Worm (Caenorhabditis elegans) whole organism, L1 larva: ENCODE data around the gene lat-1.

Experiments
- C16A3.4 ChIP-seq: fragments of 150-350 bp; optimal IDR thresholded peaks from 2 replicates; lab custom pipeline; 2014; ENCODE audit warnings: missing biosample characterization, missing genetic modification characterization
- C34B4.2 ChIP-seq: sonication (generic microtip); optimal IDR thresholded peaks from 2 replicates; lab custom pipeline; 2017; ENCODE audit warnings: mild to moderate bottlenecking, missing genetic modification characterization, missing compliant biosample characterization
- aly-2 ChIP-seq: fragments of 150-350 bp; optimal IDR thresholded peaks from 2 replicates; lab custom pipeline; 2014; ENCODE audit warnings: missing biosample characterization, missing genetic modification characterization
- ama-1 ChIP-seq: fragments of 150-350 bp; optimal IDR thresholded peaks from 2 replicates; lab custom pipeline; 2014
- blmp-1 ChIP-seq: fragments of 150-350 bp; optimal IDR thresholded peaks from 2 replicates; lab custom pipeline; 2014; ENCODE audit warnings: missing biosample characterization, missing genetic modification characterization
- ceh-63 ChIP-seq: fragments of 200-800 bp; sonication (Bioruptor generic); optimal IDR thresholded peaks from 2 replicates; lab custom pipeline; 2018; ENCODE audit warnings: mild to moderate bottlenecking, missing genetic modification characterization, missing compliant biosample characterization
- ceh-8 ChIP-seq: fragments of 200-800 bp; sonication (Bioruptor generic); optimal IDR thresholded peaks from 2 replicates; lab custom pipeline; 2018; ENCODE audit warnings: mild to moderate bottlenecking, missing genetic modification characterization, moderate library complexity, missing compliant biosample characterization
- ceh-82 ChIP-seq, 3 experiments: fragments of 150-350 bp in 1 of 3; sonication (generic microtip) in 2 of 3; optimal IDR thresholded peaks; 2 replicates each; lab custom pipeline; 2014 to 2017; ENCODE audit warnings: missing biosample characterization in 3 of 3, missing genetic modification characterization in 3 of 3
- ceh-88 ChIP-seq: fragments of 200-800 bp; sonication (Bioruptor generic); IDR thresholded peaks from 2 replicates; pipeline ENCODE4 v1.3.6; 2022; ENCODE audit warnings: missing genetic modification characterization, missing compliant biosample characterization
- dpl-1 ChIP-seq, 3 experiments: fragments of 150-350 bp in 2 of 3; sonication (generic microtip) in 1 of 3; optimal IDR thresholded peaks; 2 replicates each; lab custom pipeline; 2014 to 2017; ENCODE audit warnings: missing biosample characterization in 3 of 3, missing genetic modification characterization in 3 of 3, missing genetic modification reagents in 3 of 3
- dsc-1 ChIP-seq: sonication (generic microtip); optimal IDR thresholded peaks from 2 replicates; lab custom pipeline; 2016; ENCODE audit warnings: mild to moderate bottlenecking, missing genetic modification characterization, missing compliant biosample characterization
- efl-1 ChIP-seq, 4 experiments: fragments of 150-350 bp; optimal IDR thresholded peaks in 3 of 4; peaks in 1 of 4; 1 replicate in 1 of 4; 2 replicates in 3 of 4; lab custom pipeline; 2014; ENCODE audit warnings: missing biosample characterization in 2 of 4, missing genetic modification characterization in 2 of 4, missing genetic modification reagents in 2 of 4
- efl-3 ChIP-seq: fragments of 200-800 bp; sonication (Bioruptor generic); optimal IDR thresholded peaks from 2 replicates; lab custom pipeline; 2018; ENCODE audit warnings: mild to moderate bottlenecking, missing genetic modification characterization, missing compliant biosample characterization
- egl-13 ChIP-seq: sonication (generic microtip); optimal IDR thresholded peaks from 2 replicates; lab custom pipeline; 2016; ENCODE audit warnings: missing genotype, missing genetic modification reagents, missing genetic modification characterization, missing compliant biosample characterization
- egl-27 ChIP-seq, 2 experiments: fragments of 150-350 bp in 1 of 2; sonication (generic microtip); optimal IDR thresholded peaks; 3 replicates each; lab custom pipeline; 2017 to 2018; ENCODE audit warnings: missing biosample characterization in 2 of 2, missing genetic modification characterization in 2 of 2, missing genetic modification reagents in 2 of 2
- elt-2 ChIP-seq: sonication (generic microtip); optimal IDR thresholded peaks from 2 replicates; lab custom pipeline; 2016; ENCODE audit warnings: missing genetic modification characterization, mild to moderate bottlenecking, inconsistent platforms, missing compliant biosample characterization, missing genetic modification reagents
- elt-3 ChIP-seq, 6 experiments: fragments of 150-350 bp in 1 of 6; sonication (generic microtip); optimal IDR thresholded peaks; 2 replicates each; lab custom pipeline; 2017 to 2018; ENCODE audit warnings: missing biosample characterization in 6 of 6, missing genetic modification characterization in 6 of 6, inconsistent platforms in 1 of 6
- ets-5 ChIP-seq: fragments of 200-800 bp; sonication (Bioruptor generic); IDR thresholded peaks from 2 replicates; pipeline ENCODE4 v1.3.6; 2022; ENCODE audit warnings: missing genetic modification characterization, missing compliant biosample characterization
- fkh-10 ChIP-seq: sonication (generic microtip); optimal IDR thresholded peaks from 2 replicates; lab custom pipeline; 2017; ENCODE audit warnings: missing biosample characterization, missing genetic modification reagents, missing genetic modification characterization
- fkh-8 ChIP-seq: sonication (generic microtip); optimal IDR thresholded peaks from 2 replicates; lab custom pipeline; 2016; ENCODE audit warnings: mild to moderate bottlenecking, missing genetic modification characterization, missing compliant biosample characterization
- fos-1 ChIP-seq: fragments of 150-350 bp; optimal IDR thresholded peaks from 2 replicates; lab custom pipeline; 2014; ENCODE audit warnings: missing biosample characterization, missing genetic modification characterization
- grh-1 ChIP-seq: fragments of 200-800 bp; sonication (Bioruptor generic); IDR thresholded peaks from 2 replicates; pipeline ENCODE4 v1.3.6; 2022; ENCODE audit warnings: missing genetic modification reagents, missing genetic modification characterization, missing compliant biosample characterization
- hlh-4 ChIP-seq: sonication (generic microtip); optimal IDR thresholded peaks from 2 replicates; lab custom pipeline; 2016; ENCODE audit warnings: mild to moderate bottlenecking, missing genetic modification characterization, missing compliant biosample characterization
- hpl-2 ChIP-seq: fragments of 150-350 bp; optimal IDR thresholded peaks from 2 replicates; lab custom pipeline; 2014; ENCODE audit warnings: missing biosample characterization, missing genetic modification reagents, missing genetic modification characterization
- irx-1 ChIP-seq: sonication (generic microtip); optimal IDR thresholded peaks from 2 replicates; lab custom pipeline; 2016; ENCODE audit warnings: missing genetic modification characterization, missing compliant biosample characterization
- lin-13 ChIP-seq: fragments of 150-350 bp; optimal IDR thresholded peaks from 2 replicates; lab custom pipeline; 2014; ENCODE audit warnings: missing biosample characterization, missing genetic modification reagents, missing genetic modification characterization
- lir-3 ChIP-seq: sonication (generic microtip); optimal IDR thresholded peaks from 2 replicates; lab custom pipeline; 2016; ENCODE audit warnings: mild to moderate bottlenecking, missing genetic modification characterization, moderate library complexity, missing compliant biosample characterization; ENCODE audit not compliant: poor library complexity
- mef-2 ChIP-seq: fragments of 150-350 bp; optimal IDR thresholded peaks from 2 replicates; lab custom pipeline; 2014; ENCODE audit warnings: missing biosample characterization, missing genetic modification characterization
- mep-1 ChIP-seq: fragments of 150-350 bp; optimal IDR thresholded peaks from 2 replicates; lab custom pipeline; 2014; ENCODE audit warnings: missing biosample characterization, missing genetic modification characterization
- nhr-76 ChIP-seq: sonication (generic microtip); optimal IDR thresholded peaks from 2 replicates; lab custom pipeline; 2017; ENCODE audit warnings: missing biosample characterization, missing genetic modification characterization
- nhr-77 ChIP-seq: fragments of 150-350 bp; optimal IDR thresholded peaks from 2 replicates; lab custom pipeline; 2014; ENCODE audit warnings: missing biosample characterization, missing genetic modification characterization
- nhr-84 ChIP-seq: sonication (generic microtip); optimal IDR thresholded peaks from 2 replicates; lab custom pipeline; 2017; ENCODE audit warnings: missing biosample characterization, missing genetic modification characterization
- nhr-85 ChIP-seq: sonication (generic microtip); peaks from one replicate; lab custom pipeline; 2016; ENCODE audit warnings: missing genetic modification characterization, inconsistent platforms, missing compliant biosample characterization
- nhr-90 ChIP-seq: sonication (generic microtip); optimal IDR thresholded peaks from 2 replicates; lab custom pipeline; 2016; ENCODE audit warnings: mild to moderate bottlenecking, missing genetic modification characterization, missing compliant biosample characterization; ENCODE audit not compliant: poor library complexity
- pax-3 ChIP-seq: fragments of 200-800 bp; sonication (Bioruptor generic); optimal IDR thresholded peaks from 2 replicates; lab custom pipeline; 2018; ENCODE audit warnings: mild to moderate bottlenecking, missing genetic modification characterization, moderate library complexity, missing compliant biosample characterization
- pqm-1 ChIP-seq: sonication (generic microtip); optimal IDR thresholded peaks from 3 replicates; lab custom pipeline; 2017; ENCODE audit warnings: missing biosample characterization, missing genetic modification characterization
- rnt-1 ChIP-seq: sonication (generic microtip); optimal IDR thresholded peaks from 2 replicates; lab custom pipeline; 2016; ENCODE audit warnings: mild to moderate bottlenecking, missing genetic modification characterization, moderate library complexity, missing compliant biosample characterization
- snpc-4 ChIP-seq: fragments of 150-350 bp; optimal IDR thresholded peaks from 2 replicates; lab custom pipeline; 2014; ENCODE audit warnings: missing biosample characterization, missing genetic modification characterization
- sox-4 ChIP-seq: sonication (generic microtip); optimal IDR thresholded peaks from 2 replicates; lab custom pipeline; 2016; ENCODE audit warnings: missing genetic modification characterization, missing compliant biosample characterization
- sptf-1 ChIP-seq: fragments of 150-350 bp; optimal IDR thresholded peaks from 2 replicates; lab custom pipeline; 2014; ENCODE audit warnings: missing biosample characterization, missing genetic modification characterization
- sup-37 ChIP-seq: fragments of 200-800 bp; sonication (Bioruptor generic); optimal IDR thresholded peaks from 2 replicates; lab custom pipeline; 2018; ENCODE audit warnings: mild to moderate bottlenecking, missing genetic modification characterization, missing compliant biosample characterization
- swsn-7 ChIP-seq: sonication (generic microtip); optimal IDR thresholded peaks from 2 replicates; lab custom pipeline; 2016; ENCODE audit warnings: missing genetic modification characterization, missing compliant biosample characterization
- tbx-2 ChIP-seq: sonication (generic microtip); optimal IDR thresholded peaks from 2 replicates; lab custom pipeline; 2016; ENCODE audit warnings: missing genetic modification characterization, missing compliant biosample characterization
- tlp-1 ChIP-seq: fragments of 150-350 bp; optimal IDR thresholded peaks from 2 replicates; lab custom pipeline; 2014; ENCODE audit warnings: missing biosample characterization, missing genetic modification characterization
- unc-130 ChIP-seq: fragments of 150-350 bp; optimal IDR thresholded peaks from 2 replicates; lab custom pipeline; 2017; ENCODE audit warnings: missing biosample characterization, missing genetic modification characterization, inconsistent platforms
- unc-30 ChIP-seq: sonication (generic microtip); optimal IDR thresholded peaks from 2 replicates; lab custom pipeline; 2017; ENCODE audit warnings: missing biosample characterization, missing genetic modification characterization
- unc-62 ChIP-seq: fragments of 150-350 bp; optimal IDR thresholded peaks from 2 replicates; lab custom pipeline; 2014; ENCODE audit warnings: missing biosample characterization, missing genetic modification reagents, missing genetic modification characterization
- unc-86 ChIP-seq: sonication (generic microtip); optimal IDR thresholded peaks from 2 replicates; lab custom pipeline; 2016; ENCODE audit warnings: missing genetic modification characterization, missing compliant biosample characterization
- vab-15 ChIP-seq: sonication (generic microtip); optimal IDR thresholded peaks from 2 replicates; lab custom pipeline; 2017; ENCODE audit warnings: missing genotype, mild to moderate bottlenecking, missing genetic modification characterization, missing compliant biosample characterization
- zag-1 ChIP-seq: fragments of 150-350 bp; optimal IDR thresholded peaks from 2 replicates; lab custom pipeline; 2014; ENCODE audit warnings: missing biosample characterization, missing genetic modification characterization
- zip-4 ChIP-seq: fragments of 200-800 bp; sonication (Bioruptor generic); optimal IDR thresholded peaks from 2 replicates; lab custom pipeline; 2018; ENCODE audit warnings: mild to moderate bottlenecking, missing genetic modification characterization, moderate library complexity, missing compliant biosample characterization
- ztf-11 ChIP-seq, 2 experiments: sonication (generic microtip); optimal IDR thresholded peaks; 2 replicates each; lab custom pipeline; 2016 to 2017; ENCODE audit warnings: missing genetic modification characterization in 2 of 2, missing biosample characterization in 1 of 2, missing compliant biosample characterization in 1 of 2
- ztf-4 ChIP-seq: fragments of 150-350 bp; optimal IDR thresholded peaks from 2 replicates; lab custom pipeline; 2014; ENCODE audit warnings: missing biosample characterization, missing genetic modification characterization

The lat-1 gene

DNA sequence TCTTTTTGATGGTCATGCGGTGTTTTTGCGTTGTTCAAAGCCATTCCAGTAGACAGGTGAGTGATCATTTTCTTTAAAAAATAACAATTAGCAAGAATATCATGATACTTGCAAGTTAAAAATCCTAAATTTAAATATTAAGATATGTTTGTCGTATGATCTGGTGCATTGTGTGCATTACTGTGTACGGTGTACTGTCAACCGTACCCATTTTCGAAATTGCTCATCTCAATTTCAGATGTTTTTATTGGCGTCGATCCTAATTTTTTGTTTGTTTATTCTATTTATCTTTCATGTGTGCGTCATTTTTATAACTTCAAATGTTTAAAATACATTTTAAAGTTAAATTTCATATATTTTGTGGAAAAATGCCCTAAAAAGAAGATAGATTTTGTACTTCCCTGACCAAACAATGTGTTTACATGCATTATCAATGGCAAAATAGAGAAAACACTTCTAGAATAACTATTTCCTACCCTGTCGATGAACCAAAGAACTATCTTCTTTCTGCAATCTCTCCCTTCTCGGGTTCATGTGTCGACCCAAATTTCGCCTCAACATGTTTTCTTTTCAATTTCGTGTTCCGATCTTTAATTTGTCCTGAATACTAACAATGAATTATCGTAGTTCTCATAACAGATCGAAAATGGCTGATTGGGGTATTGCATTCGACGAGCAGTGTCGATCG, 12.2 kb upstream of the lat-1 start, which contains the start of the genes T07D4.5 and ddx-19:
T07D4.5 (minus strand) TSS at position 71 of the 688 bp plus-strand sequence.
ddx-19 (plus strand) TSS at position 638 of the 688 bp plus-strand sequence.
- TF ChIP-seq unc-62 (no peak), ztf-11 (tag; optimal IDR thresholded peaks at IDR 0.05; lab: Kevin White, UChicago) (no peak), aly-2 (tag; lab: Kevin White, UChicago) (no peak), snpc-4 (tag; lab: Kevin White, UChicago) (no peak), zag-1 (tag; lab: Kevin White, UChicago) (no peak), grh-1 (GFP tag; lab: Robert Waterston, UW) (no peak), elt-3 (tag; optimal IDR thresholded peaks at IDR 0.05; lab: Kevin White, UChicago) (no peak), swsn-7 (peak; percentile 29), nhr-85 (tag; lab: Kevin White, UChicago) (peak; percentile 45), fkh-10 (GFP tag; lab: Kevin White, UChicago) (no peak), irx-1 (no peak), nhr-90 (peak; percentile 31), nhr-77 (tag; lab: Kevin White, UChicago) (no peak), tlp-1 (tag; lab: Kevin White, UChicago) (no peak), sptf-1 (no peak), sox-4 (tag; lab: Kevin White, UChicago) (no peak), lin-13 (GFP tag; lab: Kevin White, UChicago) (no peak), ztf-4 (tag; lab: Kevin White, UChicago) (no peak), fkh-8 (tag; lab: Kevin White, UChicago) (no peak), efl-1 (optimal IDR thresholded peaks at IDR 0.05; lab: Kevin White, UChicago) (peak; percentile 56 to 66), efl-1 (GFP tag; optimal IDR thresholded peaks at IDR 0.05 in 1 of 2; lab: Kevin White, UChicago) (peak; percentile 65 to 95), unc-30 (tag; lab: Kevin White, UChicago) (no peak), sup-37 (GFP tag; lab: Kevin White, UChicago) (no peak), dpl-1 (GFP tag; optimal IDR thresholded peaks at IDR 0.05; lab: Kevin White, UChicago) (peak; percentile 45 to 71 (median 47)), ama-1 (lab: Kevin White, UChicago) (no peak), ceh-8 (no peak), nhr-76 (tag; lab: Kevin White, UChicago) (no peak), ceh-88 (GFP tag; lab: Robert Waterston, UW) (no peak), unc-86 (tag; lab: Kevin White, UChicago) (no peak), zip-4 (GFP tag; lab: Kevin White, UChicago) (no peak), ets-5 (GFP tag; lab: Robert Waterston, UW) (no peak), unc-130 (peak; percentile 83), hlh-4 (no peak), hpl-2 (GFP tag; lab: Kevin White, UChicago) (no peak), nhr-84 (tag; lab: Kevin White, UChicago) (no peak), dsc-1 (tag; lab: Kevin White, UChicago) (no peak), egl-27 (tag; optimal IDR thresholded peaks at IDR 0.05; lab: Kevin White, UChicago) (no peak), mep-1 (tag; lab: Kevin White, UChicago) (no peak), pqm-1 (tag; lab: Kevin White, UChicago) (no peak), mef-2 (tag; lab: Kevin White, UChicago) (no peak), C34B4.2 (tag; lab: Kevin White, UChicago) (no peak), ceh-63 (no peak), vab-15 (tag; lab: Kevin White, UChicago) (peak; percentile 27), rnt-1 (tag; lab: Kevin White, UChicago) (peak; percentile 7), pax-3 (no peak), ceh-82 (tag; optimal IDR thresholded peaks at IDR 0.05; lab: Kevin White, UChicago) (peak in 1 of 3 experiments; percentile 15), efl-3 (GFP tag; lab: Kevin White, UChicago) (no peak), lir-3 (tag; lab: Kevin White, UChicago) (no peak), elt-2 (no peak), tbx-2 (tag; lab: Kevin White, UChicago) (peak; percentile 22), C16A3.4 (tag; lab: Kevin White, UChicago) (peak; percentile 63), fos-1 (tag; lab: Kevin White, UChicago) (peak; percentile 17), egl-13 (tag; lab: Kevin White, UChicago) (no peak), blmp-1 (tag; lab: Kevin White, UChicago) (no peak)
